Worm (Caenorhabditis elegans) whole organism, young adult: Measurements from ENCODE around the gene algn-13.

ENCODE experiments used
- B0019.2 ChIP-seq: fragments of 200-800 bp; sonication (Bioruptor generic); conservative IDR thresholded peaks from 2 replicates; pipeline ENCODE4 v1.3.6; 2022; ENCODE audit warnings: missing genetic modification reagents, missing genetic modification characterization, missing compliant biosample characterization
- B0035.1 ChIP-seq: sonication (generic microtip); optimal IDR thresholded peaks from 2 replicates; lab custom pipeline; 2016; ENCODE audit warnings: missing genetic modification characterization, mild to moderate bottlenecking, missing compliant biosample characterization, missing genotype, missing genetic modification reagents
- B0261.1 ChIP-seq: sonication (generic microtip); optimal IDR thresholded peaks from 2 replicates; lab custom pipeline; 2016; ENCODE audit warnings: mild to moderate bottlenecking, missing genetic modification characterization, moderate library complexity, missing compliant biosample characterization
- B0336.3 ChIP-seq: fragments of 200-800 bp; sonication (Bioruptor generic); IDR thresholded peaks from 2 replicates; pipeline ENCODE4 v1.3.6; 2022; ENCODE audit warnings: missing genetic modification characterization, missing compliant biosample characterization
- C06A6.2 ChIP-seq: fragments of 200-800 bp; sonication (Bioruptor generic); conservative IDR thresholded peaks from 2 replicates; pipeline ENCODE4 v1.3.6; 2022; ENCODE audit warnings: missing genetic modification characterization, missing compliant biosample characterization
- C17E4.6 ChIP-seq: fragments of 200-800 bp; sonication (Bioruptor generic); IDR thresholded peaks from 2 replicates; pipeline ENCODE4 v1.3.6; 2022; ENCODE audit warnings: missing genetic modification reagents, missing genetic modification characterization, missing compliant biosample characterization
- D2030.7 ChIP-seq: fragments of 200-800 bp; sonication (Bioruptor generic); IDR thresholded peaks from 2 replicates; pipeline ENCODE4 v1.3.6; 2022; ENCODE audit warnings: missing genetic modification reagents, missing genetic modification characterization, missing compliant biosample characterization
- F10E7.11 ChIP-seq: sonication (generic microtip); optimal IDR thresholded peaks from 2 replicates; lab custom pipeline; 2017; ENCODE audit warnings: mild to moderate bottlenecking, missing genetic modification characterization, moderate library complexity, missing compliant biosample characterization
- F57C9.4 ChIP-seq: sonication (generic microtip); optimal IDR thresholded peaks from 2 replicates; lab custom pipeline; 2017; ENCODE audit warnings: mild to moderate bottlenecking, missing genetic modification characterization, missing compliant biosample characterization
- K12H6.12 ChIP-seq: fragments of 200-800 bp; sonication (Bioruptor generic); optimal IDR thresholded peaks from 2 replicates; lab custom pipeline; 2018; ENCODE audit warnings: mild to moderate bottlenecking, missing genetic modification characterization, missing compliant biosample characterization
- T07F8.4 ChIP-seq: sonication (generic microtip); optimal IDR thresholded peaks from 2 replicates; lab custom pipeline; 2016; ENCODE audit warnings: mild to moderate bottlenecking, missing genetic modification characterization, moderate library complexity, missing compliant biosample characterization
- Y53G8AR.9 ChIP-seq: fragments of 200-800 bp; sonication (Bioruptor generic); conservative IDR thresholded peaks from 2 replicates; pipeline ENCODE4 v1.3.6; 2022; ENCODE audit warnings: missing genetic modification reagents, missing genetic modification characterization, missing compliant biosample characterization
- ama-1 ChIP-seq, 3 experiments: fragments of 150-350 bp in 1 of 3; sonication (generic microtip) in 2 of 3; optimal IDR thresholded peaks; 2 replicates each; lab custom pipeline; 2014 to 2018; ENCODE audit warnings: missing biosample characterization in 2 of 3, missing genetic modification characterization in 2 of 3, missing genetic modification reagents in 2 of 3
- aptf-2 ChIP-seq: fragments of 200-800 bp; sonication (Bioruptor generic); conservative IDR thresholded peaks from 2 replicates; pipeline ENCODE4 v1.3.6; 2022; ENCODE audit warnings: missing genetic modification reagents, missing genetic modification characterization, missing compliant biosample characterization
- aptf-3 ChIP-seq: fragments of 200-800 bp; sonication (Bioruptor generic); IDR thresholded peaks from 2 replicates; pipeline ENCODE4 v1.3.6; 2022; ENCODE audit warnings: missing genetic modification characterization, missing compliant biosample characterization
- atf-7 ChIP-seq: sonication (generic microtip); optimal IDR thresholded peaks from 2 replicates; lab custom pipeline; 2017; ENCODE audit warnings: mild to moderate bottlenecking, missing genetic modification characterization, missing compliant biosample characterization
- bed-2 ChIP-seq: fragments of 200-800 bp; sonication (Bioruptor generic); IDR thresholded peaks from 2 replicates; pipeline ENCODE4 v1.3.6; 2022; ENCODE audit warnings: missing genetic modification reagents, missing genetic modification characterization, missing compliant biosample characterization
- efl-1 ChIP-seq: fragments of 150-350 bp; optimal IDR thresholded peaks from 2 replicates; lab custom pipeline; 2014; ENCODE audit warnings: missing biosample characterization, missing genetic modification reagents, missing genetic modification characterization
- egl-44 ChIP-seq: fragments of 200-800 bp; sonication (Bioruptor generic); IDR thresholded peaks from 2 replicates; pipeline ENCODE4 v1.3.6; 2022; ENCODE audit warnings: missing genetic modification reagents, missing genetic modification characterization, missing compliant biosample characterization
- fkh-3 ChIP-seq: sonication (generic microtip); optimal IDR thresholded peaks from 2 replicates; lab custom pipeline; 2016; ENCODE audit warnings: mild to moderate bottlenecking, missing genetic modification characterization, missing compliant biosample characterization
- gei-17 ChIP-seq: fragments of 200-800 bp; sonication (Bioruptor generic); optimal IDR thresholded peaks from 2 replicates; lab custom pipeline; 2018; ENCODE audit warnings: mild to moderate bottlenecking, missing genetic modification characterization, missing compliant biosample characterization
- him-1 ChIP-seq: sonication (generic microtip); optimal IDR thresholded peaks from 2 replicates; lab custom pipeline; 2016; ENCODE audit warnings: missing genotype, missing genetic modification reagents, missing genetic modification characterization, missing compliant biosample characterization
- hlh-12 ChIP-seq: sonication (generic microtip); optimal IDR thresholded peaks from 2 replicates; lab custom pipeline; 2016; ENCODE audit warnings: missing genetic modification characterization, missing compliant biosample characterization
- hmg-1.2 ChIP-seq: fragments of 200-800 bp; sonication (Bioruptor generic); IDR thresholded peaks from 2 replicates; pipeline ENCODE4 v1.3.6; 2022; ENCODE audit warnings: missing genetic modification reagents, missing genetic modification characterization, missing compliant biosample characterization
- hsf-1 ChIP-seq: fragments of 200-800 bp; sonication (Bioruptor generic); IDR thresholded peaks from 2 replicates; pipeline ENCODE4 v1.3.6; 2022; ENCODE audit warnings: missing genetic modification reagents, missing genetic modification characterization, missing compliant biosample characterization
- lag-1 ChIP-seq: fragments of 200-800 bp; sonication (Bioruptor generic); IDR thresholded peaks from 2 replicates; pipeline ENCODE4 v1.3.6; 2022; ENCODE audit warnings: missing genetic modification reagents, missing genetic modification characterization, missing compliant biosample characterization
- lin-35 ChIP-seq, 3 experiments: fragments of 150-350 bp in 2 of 3; sonication (generic microtip) in 1 of 3; optimal IDR thresholded peaks; 2 replicates each; lab custom pipeline; 2014 to 2018; ENCODE audit warnings: missing biosample characterization in 3 of 3, missing genetic modification characterization in 3 of 3, missing genetic modification reagents in 3 of 3
- lir-1 ChIP-seq: fragments of 200-800 bp; sonication (Bioruptor generic); conservative IDR thresholded peaks from 2 replicates; pipeline ENCODE4 v1.3.6; 2022; ENCODE audit warnings: missing genetic modification reagents, missing genetic modification characterization, missing compliant biosample characterization
- lsy-27 ChIP-seq: sonication (generic microtip); optimal IDR thresholded peaks from 2 replicates; lab custom pipeline; 2017; ENCODE audit warnings: missing genetic modification characterization, mild to moderate bottlenecking, missing compliant biosample characterization, antibody characterized with exemption, missing genotype, borderline replicate concordance; ENCODE audit not compliant: insufficient read depth
- nhr-179 ChIP-seq: sonication (generic microtip); optimal IDR thresholded peaks from 2 replicates; lab custom pipeline; 2016; ENCODE audit warnings: mild to moderate bottlenecking, missing genetic modification characterization, missing compliant biosample characterization
- nhr-90 ChIP-seq: sonication (generic microtip); optimal IDR thresholded peaks from 2 replicates; lab custom pipeline; 2016; ENCODE audit warnings: missing genotype, mild to moderate bottlenecking, missing genetic modification characterization, missing compliant biosample characterization
- pbrm-1 ChIP-seq: fragments of 200-800 bp; sonication (Bioruptor generic); IDR thresholded peaks from 2 replicates; pipeline ENCODE4 v1.3.6; 2022; ENCODE audit warnings: missing genetic modification reagents, missing genetic modification characterization, missing compliant biosample characterization
- rpc-1 ChIP-seq, 2 experiments: fragments of 150-350 bp in 1 of 2; sonication (generic microtip) in 1 of 2; optimal IDR thresholded peaks; 2 replicates each; lab custom pipeline; 2014 to 2018; ENCODE audit warnings: missing biosample characterization in 1 of 2, missing genetic modification characterization in 1 of 2, missing genetic modification reagents in 1 of 2, missing genotype in 1 of 2
- snpc-3.4 ChIP-seq: sonication (generic microtip); optimal IDR thresholded peaks from 2 replicates; lab custom pipeline; 2017; ENCODE audit warnings: missing genetic modification characterization, mild to moderate bottlenecking, missing compliant biosample characterization, antibody characterized with exemption, moderate library complexity, missing genotype, missing genetic modification reagents
- somi-1 ChIP-seq: fragments of 200-800 bp; sonication (Bioruptor generic); optimal IDR thresholded peaks from 2 replicates; lab custom pipeline; 2018; ENCODE audit warnings: mild to moderate bottlenecking, missing genetic modification characterization, missing compliant biosample characterization
- tbp1 ChIP-seq: fragments of 200-800 bp; sonication (Bioruptor generic); optimal IDR thresholded peaks from 2 replicates; lab custom pipeline; 2018; ENCODE audit warnings: mild to moderate bottlenecking, missing genetic modification characterization, missing compliant biosample characterization
- unc-62 ChIP-seq: fragments of 150-350 bp; optimal IDR thresholded peaks from 2 replicates; lab custom pipeline; 2014; ENCODE audit warnings: missing biosample characterization, missing genetic modification reagents, missing genetic modification characterization
- zim-3 ChIP-seq: sonication (generic microtip); optimal IDR thresholded peaks from 2 replicates; lab custom pipeline; 2017; ENCODE audit warnings: mild to moderate bottlenecking, missing genetic modification characterization, moderate library complexity, missing compliant biosample characterization
- ztf-22 ChIP-seq: fragments of 200-800 bp; sonication (Bioruptor generic); optimal IDR thresholded peaks from 2 replicates; lab custom pipeline; 2018; ENCODE audit warnings: mild to moderate bottlenecking, missing genetic modification characterization, moderate library complexity, missing compliant biosample characterization
- ztf-26 ChIP-seq: sonication (generic microtip); optimal IDR thresholded peaks from 2 replicates; lab custom pipeline; 2017; ENCODE audit warnings: missing genetic modification characterization, missing compliant biosample characterization

The algn-13 gene

DNA sequence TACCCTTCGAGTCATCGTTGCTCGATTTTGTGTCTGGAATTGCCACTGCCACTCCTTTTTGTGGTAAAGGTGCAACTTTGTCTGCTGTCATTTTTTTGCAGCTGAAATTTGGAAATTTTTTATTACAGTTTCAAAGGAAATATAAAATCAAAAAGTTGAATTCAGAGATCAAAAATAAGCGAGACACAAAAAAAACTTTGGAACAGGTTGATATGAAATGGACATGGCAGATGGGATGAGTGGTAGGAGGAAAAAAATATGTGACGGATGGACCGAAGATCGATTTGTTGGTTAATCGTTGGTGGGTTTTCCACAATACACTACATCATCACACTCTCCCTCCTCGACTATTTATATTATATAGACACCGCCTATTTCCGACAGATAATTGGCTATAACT lies 27.2 kb downstream of the algn-13 start, which contains the start of gene R10D12.1:
R10D12.1 (minus strand) TSS at position 101 of the 400 bp plus-strand sequence.
- TF ChIP-seq gei-17 (GFP tag; lab: Kevin White, UChicago) (no peak), pbrm-1 (GFP tag; lab: Robert Waterston, UW) (no peak), lir-1 (GFP tag; lab: Robert Waterston, UW) (no peak)

DNA sequence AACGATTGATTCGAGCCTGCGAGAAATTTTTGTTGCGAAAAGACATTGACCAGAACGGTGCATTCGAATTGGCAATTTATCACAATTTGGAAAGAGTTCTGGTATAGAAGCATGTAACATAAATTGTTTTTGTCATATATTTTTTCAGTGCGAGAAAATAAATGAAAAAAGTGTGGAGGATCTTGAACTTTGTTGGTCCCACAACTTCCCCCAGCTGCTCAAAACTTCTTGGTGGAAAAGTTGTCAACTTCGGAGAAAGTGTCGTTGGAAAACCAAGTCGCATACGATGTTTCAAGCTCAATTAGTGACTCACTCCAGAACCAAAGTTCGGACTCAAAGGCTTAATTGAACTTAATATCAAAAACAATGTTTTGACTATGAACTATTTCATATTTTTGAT lies 29.8 kb downstream of the algn-13 start:
- TF ChIP-seq F10E7.11 (tag; lab: Kevin White, UChicago) (no peak), atf-7 (tag; lab: Kevin White, UChicago) (no peak), B0336.3 (GFP tag; lab: Robert Waterston, UW) (no peak), B0019.2 (GFP tag; lab: Robert Waterston, UW) (no peak), ama-1 (optimal IDR thresholded peaks at IDR 0.05; lab: Kevin White, UChicago) (no peak), ama-1 (GFP tag; optimal IDR thresholded peaks at IDR 0.05; lab: Kevin White, UChicago) (no peak), lsy-27 (tag; lab: Kevin White, UChicago) (no peak), ztf-22 (GFP tag; lab: Kevin White, UChicago) (no peak), nhr-179 (tag; lab: Kevin White, UChicago) (no peak), somi-1 (GFP tag; lab: Kevin White, UChicago) (no peak), C06A6.2 (GFP tag; lab: Robert Waterston, UW) (no peak), pbrm-1 (GFP tag; lab: Robert Waterston, UW) (no peak), bed-2 (GFP tag; lab: Robert Waterston, UW) (no peak), rpc-1 (optimal IDR thresholded peaks at IDR 0.05; lab: Kevin White, UChicago) (no peak), rpc-1 (tag; optimal IDR thresholded peaks at IDR 0.05; lab: Kevin White, UChicago) (no peak), lag-1 (GFP tag; lab: Robert Waterston, UW) (no peak), lin-35 (GFP tag; optimal IDR thresholded peaks at IDR 0.05; lab: Kevin White, UChicago) (no peak), K12H6.12 (tag; lab: Kevin White, UChicago) (no peak), tbp1 (no peak), fkh-3 (tag; lab: Kevin White, UChicago) (no peak), ztf-26 (tag; lab: Kevin White, UChicago) (no peak), C17E4.6 (no peak)
- TF ChIP-seq, all 124 proteins: peak for 0

DNA sequence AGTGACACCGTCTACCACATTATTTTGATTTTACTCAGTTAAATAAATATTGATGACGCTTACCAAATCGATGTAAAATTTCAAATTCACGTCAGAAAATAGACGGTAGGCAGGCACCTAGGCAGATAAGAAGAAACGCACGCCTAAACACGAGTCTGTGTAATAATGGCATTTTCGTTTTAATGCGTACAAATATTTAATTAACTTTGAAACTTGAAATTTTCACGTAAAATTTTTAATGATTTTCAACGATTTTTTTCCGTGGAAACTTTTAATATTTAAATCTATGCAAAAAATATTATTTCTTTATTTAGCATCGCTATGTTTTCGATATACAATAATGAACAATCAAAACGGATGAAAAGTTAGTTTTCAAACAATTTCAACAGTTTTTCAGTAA lies 30.6 kb downstream of the algn-13 start, which contains the start of gene C06B3.16:
C06B3.16 (plus strand) TSS at position 301 of the 400 bp plus-strand sequence.
- no peak for TF ChIP-seq aptf-3

DNA sequence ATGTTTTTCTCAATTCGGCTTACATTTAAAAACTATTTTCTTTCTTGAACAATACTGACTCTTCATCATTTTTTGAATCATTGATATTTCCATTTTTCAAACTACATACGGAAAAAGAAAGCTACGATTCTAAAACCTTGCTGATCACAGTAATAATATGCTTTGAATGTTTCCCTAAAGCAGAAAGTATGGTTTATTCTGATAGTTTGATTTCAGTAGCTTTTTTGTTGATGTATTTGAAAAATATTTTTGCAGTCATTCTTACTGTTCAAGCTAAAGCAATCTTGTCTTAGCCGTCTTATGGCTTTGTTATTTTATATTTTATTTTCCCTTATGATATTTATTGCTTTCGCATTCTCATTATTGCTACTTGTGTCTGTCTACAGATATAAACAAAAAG lies 32.3 kb downstream of the algn-13 start, which contains the start of gene srxa-13:
srxa-13 (plus strand) TSS at position 301 of the 400 bp plus-strand sequence.
- no peak for TF ChIP-seq hlh-12
- no peak for TF ChIP-seq B0261.1 (tag; lab: Kevin White, UChicago)
- no peak for TF ChIP-seq K12H6.12 (tag; lab: Kevin White, UChicago)
- no peak for TF ChIP-seq D2030.7 (GFP tag; lab: Robert Waterston, UW)
- no peak for TF ChIP-seq him-1
- TF ChIP-seq fkh-3 (tag; lab: Kevin White, UChicago): no peak
- TF ChIP-seq ztf-26 (tag; lab: Kevin White, UChicago): no peak
- no peak for TF ChIP-seq ama-1 (optimal IDR thresholded peaks at IDR 0.05; lab: Kevin White, UChicago)
- TF ChIP-seq ama-1 (GFP tag; optimal IDR thresholded peaks at IDR 0.05; lab: Kevin White, UChicago): no peak
- TF ChIP-seq Y53G8AR.9: no peak
- no peak for TF ChIP-seq unc-62 (GFP tag; lab: Kevin White, UChicago)
- no peak for TF ChIP-seq efl-1 (GFP tag; lab: Kevin White, UChicago)

DNA sequence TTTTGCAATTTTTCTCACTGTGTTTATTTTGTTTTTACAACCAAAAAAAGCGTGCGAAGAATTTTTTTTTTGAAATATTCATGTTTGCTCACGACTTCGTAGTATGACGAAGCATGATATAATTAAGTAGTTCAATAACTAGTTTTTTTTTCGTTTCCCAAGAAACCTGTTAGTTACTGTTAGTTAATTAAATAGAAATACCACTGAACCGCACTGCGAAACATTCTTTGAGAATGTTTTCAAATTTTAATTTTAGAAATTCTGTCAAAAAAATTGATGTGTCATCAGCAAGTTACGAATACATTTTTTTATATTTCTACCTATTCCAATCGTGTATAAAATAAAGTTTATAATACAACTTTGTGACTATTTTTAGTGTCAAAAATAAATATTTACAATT lies 35.4 kb downstream of the algn-13 start, which contains the start of gene srxa-12:
srxa-12 (plus strand) TSS at position 301 of the 400 bp plus-strand sequence.
- no peak for TF ChIP-seq zim-3 (tag; lab: Kevin White, UChicago)
- TF ChIP-seq hmg-1.2 (GFP tag; lab: Robert Waterston, UW): no peak
- no peak for TF ChIP-seq tbp1
- TF ChIP-seq B0035.1: no peak
- no peak for TF ChIP-seq aptf-2 (GFP tag; lab: Robert Waterston, UW)
- TF ChIP-seq F57C9.4 (tag; lab: Kevin White, UChicago): no peak
- no peak for TF ChIP-seq snpc-3.4 (tag; lab: Kevin White, UChicago)
- TF ChIP-seq T07F8.4: no peak
- TF ChIP-seq lag-1 (GFP tag; lab: Robert Waterston, UW): no peak
- TF ChIP-seq lsy-27 (tag; lab: Kevin White, UChicago): no peak
- no peak for TF ChIP-seq hsf-1 (GFP tag; lab: Robert Waterston, UW)
- TF ChIP-seq atf-7 (tag; lab: Kevin White, UChicago): no peak
- no peak for TF ChIP-seq nhr-90
- no peak for TF ChIP-seq egl-44 (GFP tag; lab: Robert Waterston, UW)
- no peak for TF ChIP-seq ztf-26 (tag; lab: Kevin White, UChicago)
- no peak for TF ChIP-seq F10E7.11 (tag; lab: Kevin White, UChicago)
- no peak for TF ChIP-seq rpc-1 (optimal IDR thresholded peaks at IDR 0.05; lab: Kevin White, UChicago)
- no peak for TF ChIP-seq rpc-1 (tag; optimal IDR thresholded peaks at IDR 0.05; lab: Kevin White, UChicago)
